Worm (Caenorhabditis elegans) whole organism, mixed stage, embryonic: ENCODE data around the gene myo-2.

ENCODE experiments used
- elt-3 ChIP-seq: fragments of 150-350 bp; optimal IDR thresholded peaks from 2 replicates; lab custom pipeline; 2014; ENCODE audit warnings: missing biosample characterization, missing genetic modification characterization
- lin-32 ChIP-seq: fragments of 200-800 bp; sonication (Bioruptor generic); optimal IDR thresholded peaks from 2 replicates; lab custom pipeline; 2018; ENCODE audit warnings: mild to moderate bottlenecking, missing genetic modification characterization, missing compliant biosample characterization
- mab-5 ChIP-seq: fragments of 150-350 bp; optimal IDR thresholded peaks from 2 replicates; lab custom pipeline; 2014; ENCODE audit warnings: missing biosample characterization, missing genetic modification characterization
- mep-1 ChIP-seq: fragments of 150-350 bp; optimal IDR thresholded peaks from 2 replicates; lab custom pipeline; 2017; ENCODE audit warnings: missing biosample characterization, missing genetic modification reagents, missing genetic modification characterization, inconsistent platforms
- nhr-76 ChIP-seq: sonication (generic microtip); optimal IDR thresholded peaks from 2 replicates; lab custom pipeline; 2017; ENCODE audit warnings: missing biosample characterization, missing genetic modification characterization
- pha-4 ChIP-seq: fragments of 150-350 bp; optimal IDR thresholded peaks from 2 replicates; lab custom pipeline; 2018; ENCODE audit warnings: missing biosample characterization, missing genetic modification reagents, missing genetic modification characterization
- sptf-1 ChIP-seq: sonication (generic microtip); optimal IDR thresholded peaks from 2 replicates; lab custom pipeline; 2017; ENCODE audit warnings: mild to moderate bottlenecking, missing genetic modification characterization, moderate library complexity, missing compliant biosample characterization
- unc-62 ChIP-seq: fragments of 150-350 bp; optimal IDR thresholded peaks from 2 replicates; lab custom pipeline; 2014; ENCODE audit warnings: missing biosample characterization, missing genetic modification reagents, missing genetic modification characterization
- ztf-11 ChIP-seq: fragments of 150-350 bp; optimal IDR thresholded peaks from 2 replicates; lab custom pipeline; 2014; ENCODE audit warnings: missing biosample characterization, missing genetic modification characterization

DNA sequence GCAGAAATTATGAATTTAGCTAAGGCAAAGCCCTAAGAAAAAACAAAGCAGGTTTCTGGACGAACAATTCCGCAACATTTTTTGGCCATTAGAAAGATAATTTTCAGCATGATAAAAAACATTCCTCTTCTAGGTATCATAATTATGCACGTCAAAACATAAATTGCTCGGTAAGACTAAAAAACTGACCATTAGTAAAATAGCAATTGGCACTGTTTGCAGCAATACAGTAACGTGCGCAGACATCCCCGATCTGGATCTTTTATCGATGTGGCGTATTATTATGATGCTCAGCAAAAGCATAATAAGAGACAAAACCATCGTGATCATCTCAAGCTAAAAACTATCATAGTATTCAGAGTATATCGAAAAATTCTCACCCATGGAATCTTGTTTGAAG lies 8.6 kb downstream of the myo-2 start:
- TF ChIP-seq mab-5 (no peak), sptf-1 (tag; lab: Kevin White, UChicago) (no peak), pha-4 (no peak), elt-3 (tag; lab: Kevin White, UChicago) (no peak), unc-62 (GFP tag; lab: Kevin White, UChicago) (no peak), ztf-11 (no peak), mep-1 (no peak), lin-32 (no peak), nhr-76 (tag; lab: Kevin White, UChicago) (no peak)
